Fruit fly (Drosophila melanogaster) whole organism, wandering third instar larva: Measurements from ENCODE around the gene CG34447.

Experiments used
- Abd-B ChIP-seq: fragments of >200 bp; optimal IDR thresholded peaks from 2 replicates; lab custom pipeline; 2017; ENCODE audit warnings: missing biosample characterization, missing genetic modification characterization
- CG32264 ChIP-seq: fragments of 200-800 bp; sonication (Bioruptor generic); optimal IDR thresholded peaks from 2 replicates; lab custom pipeline; 2016; ENCODE audit warnings: missing biosample characterization, missing genetic modification characterization
- CG9705 ChIP-seq: fragments of 200-800 bp; sonication (Bioruptor generic); optimal IDR thresholded peaks from 2 replicates; lab custom pipeline; 2018; ENCODE audit warnings: missing biosample characterization, mild to moderate bottlenecking, missing genetic modification characterization
- CrebA ChIP-seq: fragments of 200-800 bp; sonication (Bioruptor generic); optimal IDR thresholded peaks from 2 replicates; lab custom pipeline; 2016; ENCODE audit warnings: missing biosample characterization, mild to moderate bottlenecking, missing genetic modification characterization, borderline replicate concordance
- Dfd ChIP-seq: fragments of >200 bp; optimal IDR thresholded peaks from 2 replicates; lab custom pipeline; 2017; ENCODE audit warnings: missing biosample characterization, missing genetic modification characterization
- Dif ChIP-seq: fragments of 200-275, 200-300 bp; sonication (Bioruptor generic); optimal IDR thresholded peaks from 2 replicates; lab custom pipeline; 2018; ENCODE audit warnings: missing biosample characterization, missing genetic modification characterization; ENCODE audit not compliant: partially characterized antibody
- GATAd ChIP-seq: sonication (Bioruptor generic); optimal IDR thresholded peaks from 2 replicates; lab custom pipeline; 2016; ENCODE audit warnings: missing biosample characterization, missing genetic modification characterization
- HLH106 ChIP-seq: fragments of 200-800 bp; optimal IDR thresholded peaks from 3 replicates; lab custom pipeline; 2019; ENCODE audit warnings: missing biosample characterization, mild to moderate bottlenecking, missing genetic modification characterization, moderate library complexity
- Hnf4 ChIP-seq: fragments of 200-800 bp; sonication (Bioruptor generic); optimal IDR thresholded peaks from 2 replicates; lab custom pipeline; 2016; ENCODE audit warnings: missing biosample characterization, mild to moderate bottlenecking, missing genetic modification characterization
- Hr78 ChIP-seq: fragments of >200 bp; optimal IDR thresholded peaks from 2 replicates; lab custom pipeline; 2017; ENCODE audit warnings: missing biosample characterization, missing genetic modification characterization
- Hr83 ChIP-seq: fragments of 200-300 bp; sonication (Bioruptor generic); optimal IDR thresholded peaks from 2 replicates; lab custom pipeline; 2016; ENCODE audit warnings: missing biosample characterization, mild to moderate bottlenecking, missing genetic modification characterization, moderate library complexity; ENCODE audit not compliant: poor library complexity, severe bottlenecking
- Jra ChIP-seq: sonication (Bioruptor generic); optimal IDR thresholded peaks from 2 replicates; lab custom pipeline; 2016; ENCODE audit warnings: missing biosample characterization, missing genetic modification characterization
- Mio ChIP-seq: sonication (Bioruptor generic); optimal IDR thresholded peaks from 2 replicates; lab custom pipeline; 2016; ENCODE audit warnings: missing biosample characterization, missing genetic modification characterization
- Myc ChIP-seq: fragments of >200 bp; optimal IDR thresholded peaks from 2 replicates; lab custom pipeline; 2017
- N ChIP-seq: fragments of >200 bp; optimal IDR thresholded peaks from 2 replicates; lab custom pipeline; 2018; ENCODE audit warnings: missing biosample characterization, missing external identifiers, missing genetic modification characterization
- OdsH ChIP-seq: fragments of 200-800 bp; sonication (Bioruptor generic); optimal IDR thresholded peaks from 2 replicates; lab custom pipeline; 2016; ENCODE audit warnings: missing biosample characterization, mild to moderate bottlenecking, missing genetic modification characterization
- Rel ChIP-seq, 2 experiments: fragments of 200-800 bp; sonication (Bioruptor generic) in 1 of 2; optimal IDR thresholded peaks; 2 replicates in 1 of 2; 3 replicates in 1 of 2; lab custom pipeline; 2016 to 2019; ENCODE audit warnings: mild to moderate bottlenecking in 2 of 2, missing biosample characterization in 2 of 2, missing genetic modification characterization in 2 of 2, moderate library complexity in 1 of 2
- Sp1 ChIP-seq: fragments of 200-800 bp; sonication (Bioruptor generic); optimal IDR thresholded peaks from 3 replicates; lab custom pipeline; 2019; ENCODE audit warnings: missing biosample characterization, mild to moderate bottlenecking, missing genetic modification characterization, moderate library complexity
- Vsx2 ChIP-seq: fragments of 200-300, 225-300 bp; sonication (Bioruptor generic); optimal IDR thresholded peaks from 2 replicates; lab custom pipeline; 2018; ENCODE audit warnings: missing biosample characterization, missing genetic modification characterization; ENCODE audit not compliant: partially characterized antibody
- br ChIP-seq: fragments of 200-800 bp; sonication (Bioruptor generic); optimal IDR thresholded peaks from 2 replicates; lab custom pipeline; 2016; ENCODE audit warnings: missing biosample characterization, missing genetic modification characterization
- brk ChIP-seq: fragments of 200-800 bp; sonication (Bioruptor generic); optimal IDR thresholded peaks from 2 replicates; lab custom pipeline; 2016; ENCODE audit warnings: missing biosample characterization, mild to moderate bottlenecking, missing genetic modification characterization
- dl ChIP-seq, 2 experiments: fragments of 175-275, 200-275 bp in 1 of 2; fragments of 200-275 bp in 1 of 2; sonication (Bioruptor generic); optimal IDR thresholded peaks; lab custom pipeline; 2018; ENCODE audit warnings: mild to moderate bottlenecking in 2 of 2, missing biosample characterization in 2 of 2, missing genetic modification characterization in 2 of 2, moderate library complexity in 2 of 2; ENCODE audit not compliant: partially characterized antibody in 2 of 2, insufficient read depth in 1 of 2
- dmrt93B ChIP-seq: fragments of 200-800 bp; sonication (Bioruptor generic); optimal IDR thresholded peaks from 2 replicates; lab custom pipeline; 2018; ENCODE audit warnings: missing biosample characterization, mild to moderate bottlenecking, missing genetic modification characterization
- dsf ChIP-seq: sonication (Bioruptor generic); optimal IDR thresholded peaks from 2 replicates; lab custom pipeline; 2016; ENCODE audit warnings: missing biosample characterization, missing genetic modification characterization, borderline replicate concordance
- ey ChIP-seq: fragments of 200-800 bp; sonication (Bioruptor generic); optimal IDR thresholded peaks from 2 replicates; lab custom pipeline; 2016; ENCODE audit warnings: missing biosample characterization, missing genetic modification characterization
- foxo ChIP-seq, 2 experiments: fragments of 200-800 bp; sonication (Bioruptor generic); optimal IDR thresholded peaks; 2 replicates in 1 of 2; 3 replicates in 1 of 2; lab custom pipeline; 2016 to 2017; ENCODE audit warnings: missing biosample characterization in 2 of 2, missing genetic modification characterization in 2 of 2
- fru ChIP-seq: fragments of 200-800 bp; sonication (Bioruptor generic); optimal IDR thresholded peaks from 3 replicates; lab custom pipeline; 2016; ENCODE audit warnings: missing biosample characterization, mild to moderate bottlenecking, missing genetic modification characterization
- h ChIP-seq: fragments of 200-800 bp; sonication (Bioruptor generic); optimal IDR thresholded peaks from 3 replicates; lab custom pipeline; 2016; ENCODE audit warnings: missing biosample characterization, mild to moderate bottlenecking, missing genetic modification characterization
- jim ChIP-seq: fragments of 175-275, 200-325 bp; sonication (Bioruptor generic); optimal IDR thresholded peaks from 2 replicates; lab custom pipeline; 2016; ENCODE audit warnings: missing biosample characterization, mild to moderate bottlenecking, missing genetic modification characterization
- lola ChIP-seq: fragments of >200 bp; optimal IDR thresholded peaks from 2 replicates; lab custom pipeline; 2017; ENCODE audit warnings: missing biosample characterization, missing genetic modification characterization
- pan ChIP-seq: fragments of >200 bp; optimal IDR thresholded peaks from 2 replicates; lab custom pipeline; 2017
- psq ChIP-seq: fragments of 200-800 bp; sonication (Bioruptor generic); optimal IDR thresholded peaks from 3 replicates; lab custom pipeline; 2017; ENCODE audit warnings: missing biosample characterization, mild to moderate bottlenecking, missing genetic modification characterization, moderate library complexity
- rgr ChIP-seq: fragments of 200-800 bp; sonication (Bioruptor generic); optimal IDR thresholded peaks from 3 replicates; lab custom pipeline; 2016; ENCODE audit warnings: missing biosample characterization, mild to moderate bottlenecking, missing genetic modification characterization
- sage ChIP-seq: fragments of 200-800 bp; sonication (Bioruptor generic); optimal IDR thresholded peaks from 2 replicates; lab custom pipeline; 2016; ENCODE audit warnings: missing biosample characterization, mild to moderate bottlenecking, missing genetic modification characterization
- sv ChIP-seq: fragments of 200-800 bp; sonication (Bioruptor generic); optimal IDR thresholded peaks from 3 replicates; lab custom pipeline; 2016; ENCODE audit warnings: missing biosample characterization, missing genetic modification characterization
- tai ChIP-seq: sonication (Bioruptor generic); optimal IDR thresholded peaks from 2 replicates; lab custom pipeline; 2016; ENCODE audit warnings: missing biosample characterization, missing genetic modification characterization
- usp ChIP-seq: fragments of >200 bp; optimal IDR thresholded peaks from 2 replicates; lab custom pipeline; 2017; ENCODE audit warnings: missing biosample characterization, missing genetic modification characterization
- woc ChIP-seq: sonication (Bioruptor generic); optimal IDR thresholded peaks from 2 replicates; lab custom pipeline; 2016; ENCODE audit warnings: missing biosample characterization, mild to moderate bottlenecking, missing genetic modification characterization

The CG34447 gene

DNA sequence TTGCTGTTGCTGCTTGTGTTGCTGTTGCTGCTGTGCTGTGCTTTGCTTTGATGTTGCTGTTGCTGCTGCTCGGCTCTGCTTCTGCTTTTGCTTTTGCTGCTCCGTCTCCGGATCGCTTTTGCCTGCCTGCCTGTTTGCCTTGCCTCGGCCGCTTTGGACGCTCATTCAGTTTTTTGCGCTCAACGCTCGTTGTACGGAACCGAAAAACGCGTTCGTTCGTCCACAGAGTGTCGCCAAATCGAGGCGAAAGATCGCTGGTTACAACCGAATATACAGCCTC is 8.3 kb upstream of the CG34447 start, which contains the start of gene dpp:
Gene dpp (plus strand): TSS at position 164 of the 280 bp plus-strand sequence.
- peak; percentile 63 for TF ChIP-seq Dfd (GFP tag; lab: Kevin White, UChicago)
- TF ChIP-seq brk (GFP tag; lab: Kevin White, UChicago), result no peak

- TF ChIP-seq dl (GFP tag; optimal IDR thresholded peaks at IDR 0.05; lab: Kevin White, UChicago; ENCODE audit: insufficient read depth in 1 of 2, partially characterized antibody in 2 of 2) (no peak), Dfd (GFP tag; lab: Kevin White, UChicago) (peak; percentile 87), ey (GFP tag; lab: Kevin White, UChicago) (no peak), tai (no peak)
These were observed 7.8 kb upstream of the CG34447 start for dm6 chr2L:2427384-2428208.

DNA sequence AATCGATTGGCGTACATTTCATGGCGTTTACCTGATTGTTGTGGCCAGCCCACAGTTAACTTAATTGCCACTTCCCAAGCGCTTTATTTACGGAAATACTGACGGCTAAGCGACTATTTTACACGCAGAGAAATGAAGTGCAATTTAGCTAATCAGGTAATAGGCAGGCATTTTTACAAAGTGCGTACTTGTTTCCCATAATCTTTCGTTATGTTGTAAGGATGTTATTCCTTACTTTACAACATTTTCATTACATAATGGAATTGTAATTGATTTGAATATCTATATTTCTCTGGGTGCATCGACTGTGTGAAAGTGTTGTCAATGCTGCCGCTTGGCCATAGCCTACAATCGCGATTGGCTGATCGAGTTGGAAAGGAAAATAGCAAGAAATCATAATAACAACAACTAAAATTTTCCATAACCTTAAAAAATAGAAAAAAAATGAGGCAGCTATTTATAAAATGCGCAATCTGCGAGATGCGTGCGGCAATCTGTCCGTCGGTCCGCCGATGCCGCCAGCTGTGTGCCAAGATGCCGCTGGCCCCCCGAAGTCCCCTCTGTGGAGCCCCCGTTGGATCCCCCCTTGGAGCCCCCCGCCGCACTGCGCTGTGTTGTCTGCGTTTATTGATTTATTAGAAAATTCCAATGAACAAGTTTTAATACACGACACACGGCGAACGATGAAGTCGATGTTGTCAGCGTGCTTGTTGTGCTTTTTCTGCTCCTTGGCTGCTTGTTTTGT is 6.8 kb upstream of the CG34447 start:
- TF ChIP-seq dl (GFP tag; optimal IDR thresholded peaks at IDR 0.05; lab: Kevin White, UChicago; ENCODE audit: insufficient read depth in 1 of 2, partially characterized antibody in 2 of 2) (no peak), woc (no peak), ey (GFP tag; lab: Kevin White, UChicago) (no peak), Dfd (GFP tag; lab: Kevin White, UChicago) (peak; percentile 98), CrebA (GFP tag; lab: Kevin White, UChicago) (no peak), foxo (GFP tag; optimal IDR thresholded peaks at IDR 0.05; lab: Kevin White, UChicago) (peak in 1 of 2 experiments; percentile 7), CG32264 (GFP tag; lab: Kevin White, UChicago) (no peak), Rel (GFP tag; optimal IDR thresholded peaks at IDR 0.05; lab: Kevin White, UChicago) (no peak), Rel (tag; optimal IDR thresholded peaks at IDR 0.05; lab: Kevin White, UChicago) (no peak), Myc (lab: Kevin White, UChicago) (no peak), h (GFP tag; lab: Kevin White, UChicago) (peak; percentile 25), brk (GFP tag; lab: Kevin White, UChicago) (no peak), dmrt93B (GFP tag; lab: Kevin White, UChicago) (no peak), dsf (GFP tag; lab: Kevin White, UChicago) (no peak), N (GFP tag; lab: Kevin White, UChicago) (no peak), br (no peak), GATAd (GFP tag; lab: Kevin White, UChicago) (no peak), pan (lab: Kevin White, UChicago) (no peak), Mio (GFP tag; lab: Kevin White, UChicago) (no peak), tai (no peak), usp (GFP tag; lab: Kevin White, UChicago) (no peak), Vsx2 (GFP tag; lab: Kevin White, UChicago) (no peak), Sp1 (no peak), sage (GFP tag; lab: Kevin White, UChicago) (no peak), OdsH (GFP tag; lab: Kevin White, UChicago) (no peak), Hnf4 (GFP tag; lab: Kevin White, UChicago) (no peak), jim (GFP tag; lab: Kevin White, UChicago) (no peak), Hr83 (GFP tag; lab: Kevin White, UChicago) (no peak), fru (GFP tag; lab: Kevin White, UChicago) (peak; percentile 7), psq (GFP tag; lab: Kevin White, UChicago) (no peak), sv (GFP tag; lab: Kevin White, UChicago) (peak; percentile 10), rgr (GFP tag; lab: Kevin White, UChicago) (peak; percentile 16), Abd-B (GFP tag; lab: Kevin White, UChicago) (no peak), HLH106 (tag; lab: Kevin White, UChicago) (no peak), Dif (GFP tag; lab: Kevin White, UChicago) (no peak), Jra (no peak), CG9705 (GFP tag; lab: Kevin White, UChicago) (no peak), Hr78 (GFP tag; lab: Kevin White, UChicago) (no peak), lola (GFP tag; lab: Kevin White, UChicago) (no peak)
